Fruit fly (Drosophila melanogaster) whole organism, adult: ENCODE results near the gene snz.

ENCODE experiments used
- CG12768 ChIP-seq: fragments of 200-800 bp; sonication (Bioruptor generic); optimal IDR thresholded peaks from 2 replicates; lab custom pipeline; 2017; ENCODE audit warnings: missing biosample characterization, missing genetic modification characterization, mild to moderate bottlenecking, moderate library complexity, missing genetic modification reagents
- CG14711 ChIP-seq: fragments of 200-800 bp; sonication (Bioruptor generic); optimal IDR thresholded peaks from 2 replicates; lab custom pipeline; 2018; ENCODE audit warnings: missing biosample characterization, mild to moderate bottlenecking, missing genetic modification characterization, moderate library complexity
- kay ChIP-seq: fragments of 200-800 bp; sonication (Bioruptor generic); peaks from one replicate; lab custom pipeline; 2016; ENCODE audit warnings: missing biosample characterization, missing genetic modification characterization, borderline replicate concordance
- toe ChIP-seq: fragments of 200-800 bp; sonication (Bioruptor generic); optimal IDR thresholded peaks from 2 replicates; lab custom pipeline; 2016; ENCODE audit warnings: missing biosample characterization, missing genetic modification characterization

dm6 chrX:7900659-7901058, 11.2 kb upstream of the snz start:
- no peak for TF ChIP-seq toe (GFP tag; lab: Kevin White, UChicago)
- no peak for TF ChIP-seq CG12768 (GFP tag; lab: Kevin White, UChicago)
- no peak for TF ChIP-seq CG14711 (tag; lab: Kevin White, UChicago)
- no peak for TF ChIP-seq kay (GFP tag; lab: Kevin White, UChicago)
